Fruit fly (Drosophila melanogaster): Measurements from ENCODE around the gene CG7299.
A peak's percentile ranks its signal among the peaks of the same experiment; 100 is the strongest.

Gene CG7299

DNA sequence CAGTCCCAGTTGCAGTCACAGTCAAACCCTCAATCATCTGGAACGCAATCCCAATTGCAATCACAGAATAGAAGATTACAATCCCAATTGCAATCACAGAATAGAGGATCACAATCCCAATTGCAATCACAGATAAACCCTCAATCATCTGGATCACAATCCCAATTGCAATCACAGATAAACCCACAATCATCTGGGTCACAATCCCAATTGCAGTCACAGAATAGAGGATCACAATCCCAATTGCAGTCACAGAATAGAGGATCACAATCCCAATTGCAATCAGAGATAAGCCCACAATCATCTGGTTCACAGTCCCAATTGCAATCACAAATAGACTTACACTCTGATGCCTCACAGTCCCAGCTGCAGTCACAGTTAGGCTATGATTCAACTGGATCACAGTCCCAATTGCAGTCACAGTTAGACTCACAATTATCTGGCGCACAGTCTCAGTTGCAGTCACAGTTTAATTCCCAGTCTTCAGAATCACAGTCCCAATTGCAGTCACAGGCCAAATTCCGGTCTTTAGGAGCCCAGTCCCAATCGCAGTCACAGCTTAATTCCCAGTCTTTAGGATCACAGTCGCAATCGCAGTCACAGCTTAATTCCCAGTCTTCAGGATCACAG, 36.4 kb downstream of the CG7299 start:
- no peak for TF ChIP-seq eg (GFP tag; IDR thresholded peaks at IDR 0.05)
- TF ChIP-seq net (GFP tag; optimal IDR thresholded peaks at IDR 0.05): no peak
- TF ChIP-seq Sox15 (GFP tag; optimal IDR thresholded peaks at IDR 0.05): no peak
- TF ChIP-seq Eip75B (GFP tag; optimal IDR thresholded peaks at IDR 0.05): no peak
- TF ChIP-seq Ets96B (tag; optimal IDR thresholded peaks at IDR 0.05): no peak
- no peak for TF ChIP-seq CG11902 (GFP tag; optimal IDR thresholded peaks at IDR 0.05)

DNA sequence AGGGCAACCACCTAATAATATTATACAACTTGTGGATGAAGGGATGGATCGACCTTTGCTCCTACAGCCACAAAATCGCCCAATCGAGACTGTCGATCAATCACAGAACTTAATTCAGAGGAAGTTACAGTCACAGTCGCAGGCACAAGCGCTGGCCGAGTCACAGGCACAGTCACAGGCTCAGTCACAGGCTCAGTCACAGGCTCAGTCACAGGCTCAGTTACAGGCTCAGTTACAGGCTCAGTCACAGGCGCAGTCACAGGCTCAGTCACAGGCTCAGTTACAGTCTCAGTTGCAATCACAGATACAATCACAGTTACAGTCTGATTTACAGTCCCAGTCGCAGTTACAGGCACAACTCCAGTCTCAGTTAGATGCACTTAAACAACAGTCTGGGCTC, 37.5 kb downstream of the CG7299 start:
- no peak for TF ChIP-seq Hr38 (GFP tag; optimal IDR thresholded peaks at IDR 0.05)
- TF ChIP-seq svp (GFP tag): peak; percentile 33

DNA sequence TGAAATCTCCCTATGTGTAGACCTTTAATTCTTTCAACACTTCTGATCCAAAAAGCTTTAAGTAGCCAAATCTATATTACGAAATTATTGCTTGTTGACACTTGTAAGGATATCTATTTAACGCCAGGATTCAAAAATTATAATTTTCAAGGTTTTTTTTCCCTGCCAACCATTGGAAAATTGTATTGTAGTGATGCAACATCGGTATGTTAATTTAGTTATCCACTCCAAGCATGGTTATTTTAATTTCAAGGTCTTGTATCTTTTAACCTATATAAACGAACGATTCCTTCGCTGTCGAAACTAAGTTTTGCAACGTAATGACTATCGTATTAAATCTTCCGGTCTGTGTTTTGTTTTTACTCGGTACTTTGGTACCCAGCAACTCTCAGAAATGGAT, 38.1 kb downstream of the CG7299 start, which contains the start of gene CG17097:
CG17097 (plus strand) TSS at position 301 of the 400 bp plus-strand sequence.
- TF ChIP-seq net (GFP tag; optimal IDR thresholded peaks at IDR 0.05): no peak
- no peak for TF ChIP-seq CG3919 (GFP tag; optimal IDR thresholded peaks at IDR 0.05)
- no peak for TF ChIP-seq fd85E (GFP tag; optimal IDR thresholded peaks at IDR 0.05)
- no peak for TF ChIP-seq salr (GFP tag; optimal IDR thresholded peaks at IDR 0.05)
- TF ChIP-seq Eip75B (GFP tag; optimal IDR thresholded peaks at IDR 0.05): no peak
- TF ChIP-seq dac (GFP tag; optimal IDR thresholded peaks at IDR 0.05): no peak
- TF ChIP-seq OdsH (GFP tag; optimal IDR thresholded peaks at IDR 0.05): no peak
- TF ChIP-seq Smox (GFP tag; optimal IDR thresholded peaks at IDR 0.05): no peak
- no peak for TF ChIP-seq CG6808 (GFP tag; optimal IDR thresholded peaks at IDR 0.05)
- TF ChIP-seq fkh (GFP tag; optimal IDR thresholded peaks at IDR 0.05): no peak
- no peak for TF ChIP-seq CG31627 (GFP tag; optimal IDR thresholded peaks at IDR 0.05)
- TF ChIP-seq Eip78C (GFP tag): no peak
- no peak for TF ChIP-seq Sox15 (GFP tag; optimal IDR thresholded peaks at IDR 0.05)
- no peak for TF ChIP-seq vri (GFP tag; optimal IDR thresholded peaks at IDR 0.05)
- no peak for TF ChIP-seq CG8119 (GFP tag; IDR thresholded peaks at IDR 0.05)
- TF ChIP-seq Lpt (GFP tag; optimal IDR thresholded peaks at IDR 0.05): no peak
- no peak for TF ChIP-seq CG7368 (GFP tag; optimal IDR thresholded peaks at IDR 0.05)
- TF ChIP-seq Gug (GFP tag; IDR thresholded peaks at IDR 0.05): no peak
- no peak for TF ChIP-seq dsx (GFP tag; optimal IDR thresholded peaks at IDR 0.05; ENCODE audit: poor library complexity, severe bottlenecking)

DNA sequence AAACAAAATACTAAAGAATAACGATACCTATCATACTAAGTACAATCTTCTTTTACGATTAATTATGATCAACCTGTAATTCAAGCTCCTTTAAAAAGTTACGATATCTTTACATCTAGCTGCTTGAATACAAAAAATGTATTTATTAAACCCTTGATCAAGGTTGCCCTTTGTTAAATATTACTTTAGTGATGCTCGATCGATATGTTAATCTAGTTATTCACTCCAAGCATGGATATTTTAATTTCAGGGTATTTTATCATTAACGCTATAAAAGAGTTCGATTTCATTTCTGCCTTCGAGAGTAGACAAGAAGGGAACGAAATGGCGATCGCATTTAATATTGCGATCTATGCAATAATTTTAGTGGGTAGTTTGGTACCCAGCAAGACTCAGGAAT, 40.5 kb downstream of the CG7299 start, which contains the start of gene CG18284:
CG18284 (plus strand) TSS at position 301 of the 400 bp plus-strand sequence.
- TF ChIP-seq Eip93F (GFP tag; optimal IDR thresholded peaks at IDR 0.05): no peak
- no peak for TF ChIP-seq CG15336 (GFP tag; IDR thresholded peaks at IDR 0.05)
- TF ChIP-seq CG3032 (tag; optimal IDR thresholded peaks at IDR 0.05): no peak
- no peak for TF ChIP-seq esn (GFP tag; optimal IDR thresholded peaks at IDR 0.05)
- no peak for TF ChIP-seq fd59A (GFP tag; optimal IDR thresholded peaks at IDR 0.05)
- no peak for TF ChIP-seq CG6854 (GFP tag; optimal IDR thresholded peaks at IDR 0.05)
- no peak for TF ChIP-seq CG32006 (GFP tag; optimal IDR thresholded peaks at IDR 0.05)
- TF ChIP-seq net (GFP tag; optimal IDR thresholded peaks at IDR 0.05): no peak
- no peak for TF ChIP-seq CG8119 (GFP tag; IDR thresholded peaks at IDR 0.05)
- TF ChIP-seq eg (GFP tag; IDR thresholded peaks at IDR 0.05): no peak
- TF ChIP-seq CG34406 (GFP tag; optimal IDR thresholded peaks at IDR 0.05): no peak
- TF ChIP-seq CG31627 (GFP tag; optimal IDR thresholded peaks at IDR 0.05): no peak
- TF ChIP-seq topi (GFP tag; optimal IDR thresholded peaks at IDR 0.05): no peak

DNA sequence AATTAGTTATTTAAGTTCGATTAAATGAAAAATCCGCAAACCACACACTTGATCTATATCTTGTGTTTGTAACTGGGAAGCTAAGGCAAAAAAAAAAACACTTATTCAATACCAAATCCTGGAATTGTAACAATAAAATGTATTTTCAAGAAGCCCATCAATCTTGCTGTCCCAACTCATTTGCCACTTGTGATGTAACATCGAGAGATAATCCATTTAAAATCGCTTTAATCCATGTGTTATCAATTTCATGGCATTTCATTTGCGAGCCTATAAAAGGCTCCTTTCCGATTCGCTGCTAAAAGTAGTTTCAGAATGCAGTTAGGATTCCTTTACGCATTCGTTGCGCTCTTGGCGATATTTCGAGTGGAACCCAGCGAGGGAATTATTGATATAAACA, 44.6 kb downstream of the CG7299 start, which contains the start of gene CG31872:
CG31872 (plus strand) TSS at position 301 of the 400 bp plus-strand sequence.
- TF ChIP-seq Sox15 (GFP tag; optimal IDR thresholded peaks at IDR 0.05) (no peak), spab (GFP tag; optimal IDR thresholded peaks at IDR 0.05) (no peak), lz (GFP tag; optimal IDR thresholded peaks at IDR 0.05) (no peak), Eip75B (GFP tag; optimal IDR thresholded peaks at IDR 0.05) (no peak), CG34406 (GFP tag; optimal IDR thresholded peaks at IDR 0.05) (no peak)
